Fruit fly (Drosophila melanogaster) ovary, adult (tissue): ENCODE data around the gene CG17568.

ENCODE experiments used
- CG17801 ChIP-seq: fragments of 200-800 bp; optimal IDR thresholded peaks from 2 replicates; lab custom pipeline; 2019; ENCODE audit warnings: missing biosample characterization, mild to moderate bottlenecking, missing genetic modification characterization, moderate library complexity; ENCODE audit not compliant: partially characterized antibody

Gene CG17568

dm6 chr2L:19181153-19181892 is at the start of gene CG17568:
Gene CG17568, minus strand, starts transcription at chr2L:19181702.
- TF ChIP-seq CG17801 (GFP tag; lab: Kevin White, UChicago), result no peak

DNA sequence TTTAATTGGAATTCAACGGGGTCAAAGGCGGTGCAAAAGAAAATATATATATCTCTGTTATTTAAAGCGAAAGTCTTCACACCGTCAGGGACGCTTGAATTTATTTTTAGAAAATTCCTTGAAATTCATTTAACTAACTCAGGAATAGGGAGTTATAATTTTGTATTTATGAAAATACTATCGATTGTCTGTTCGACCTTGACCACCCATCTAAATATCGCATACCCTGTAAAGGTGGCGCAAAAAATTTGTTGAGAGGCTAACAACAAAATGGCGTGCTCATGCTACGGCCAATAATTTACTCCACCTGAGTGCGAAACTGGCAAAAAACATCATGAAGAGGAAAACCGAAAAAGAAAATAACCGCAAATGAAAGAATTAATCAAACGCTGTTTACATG is 49.0 kb upstream of the CG17568 start:
- TF ChIP-seq CG17801 (GFP tag; lab: Kevin White, UChicago), result no peak

dm6 chr2L:19229059-19229458 is 47.6 kb upstream of the CG17568 start:
- TF ChIP-seq CG17801 (GFP tag; lab: Kevin White, UChicago), result no peak

DNA sequence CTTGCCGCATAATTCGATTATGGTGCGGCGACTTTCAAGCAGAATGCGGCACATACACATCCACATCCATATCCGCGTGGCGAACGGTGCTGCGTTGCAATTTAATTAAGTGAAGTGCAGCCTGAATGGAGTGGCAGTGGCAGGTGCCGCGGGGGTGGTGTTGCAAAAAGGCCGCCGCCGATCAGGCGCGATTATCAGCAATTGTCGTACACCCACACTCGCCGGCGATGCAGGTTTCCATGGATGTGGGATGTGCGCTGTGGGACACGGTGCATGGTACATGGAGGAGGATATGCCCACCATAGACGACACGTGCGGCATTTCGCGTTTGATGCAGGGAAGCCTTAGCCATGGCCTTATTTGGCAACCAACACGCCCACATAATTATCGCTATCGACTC is 46.2 kb upstream of the CG17568 start:
- no peak for TF ChIP-seq CG17801 (GFP tag; lab: Kevin White, UChicago)

dm6 chr2L:19225984-19226914 is 44.7 kb upstream of the CG17568 start:
- no peak for TF ChIP-seq CG17801 (GFP tag; lab: Kevin White, UChicago)

DNA sequence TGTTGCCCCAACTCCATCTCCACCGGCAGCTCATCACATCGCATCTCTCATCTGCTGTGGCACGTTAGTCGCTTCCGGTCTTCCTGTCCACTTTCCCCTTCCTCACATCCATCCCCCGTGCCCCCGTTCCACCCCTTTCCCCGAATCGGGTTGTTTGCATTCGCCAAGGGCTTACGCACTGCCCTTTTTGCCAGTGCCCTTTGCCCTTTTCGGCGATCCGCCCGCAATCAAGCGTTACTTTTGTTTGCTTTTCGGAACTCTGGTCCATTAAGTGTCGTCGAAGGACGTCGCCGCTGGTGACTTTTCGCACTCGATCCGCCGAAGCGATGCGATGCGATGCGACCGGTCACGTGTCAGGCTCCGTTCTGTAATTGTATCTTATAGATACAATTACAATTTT is 40.8 kb upstream of the CG17568 start:
- TF ChIP-seq CG17801 (GFP tag; lab: Kevin White, UChicago), result no peak

DNA sequence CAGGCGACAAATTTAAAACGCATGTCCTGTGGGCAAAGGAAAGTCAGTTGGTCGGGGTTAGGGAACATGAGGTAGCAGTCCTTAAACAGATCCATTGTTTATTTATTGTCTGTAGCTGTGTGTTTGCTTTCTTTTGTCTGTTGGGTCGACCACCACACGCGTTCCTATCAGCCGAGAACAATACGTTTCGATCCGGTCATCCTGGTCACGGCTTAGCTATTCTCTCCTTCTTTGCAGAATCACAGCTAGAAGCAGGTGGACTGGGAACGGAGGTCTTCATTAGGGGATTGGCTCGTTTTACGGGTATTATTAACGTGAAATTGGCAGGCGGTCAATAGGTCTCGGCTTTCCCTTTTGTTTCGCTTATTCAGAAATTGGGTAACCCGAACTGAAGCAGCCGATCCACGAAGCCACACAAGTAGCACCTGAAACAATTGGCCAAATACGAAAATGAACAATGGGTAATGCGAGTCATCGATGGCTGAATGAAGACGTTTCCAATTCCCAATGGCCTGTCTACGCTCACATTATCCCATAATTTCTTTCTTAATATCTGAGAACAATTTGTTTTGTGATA is 38.6 kb upstream of the CG17568 start:
- TF ChIP-seq CG17801 (GFP tag; lab: Kevin White, UChicago), result no peak

DNA sequence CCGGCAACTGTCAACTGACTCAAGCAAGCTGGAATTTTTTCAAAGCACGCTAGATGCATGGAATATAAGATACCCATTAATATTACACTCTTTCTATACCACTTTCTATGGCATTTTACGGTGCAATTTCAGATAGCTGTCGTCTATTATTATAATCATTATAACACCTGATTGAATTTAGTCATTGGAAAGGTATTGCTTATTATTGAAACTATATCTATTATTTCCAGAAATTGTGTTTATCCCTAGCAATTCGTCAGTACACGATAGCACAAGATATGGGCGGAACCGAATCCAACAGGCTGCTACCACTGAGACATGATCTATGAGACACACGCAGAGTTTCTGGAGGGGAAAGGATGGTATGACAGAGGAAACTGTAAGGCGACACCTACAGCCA is 38.0 kb upstream of the CG17568 start:
- no peak for TF ChIP-seq CG17801 (GFP tag; lab: Kevin White, UChicago)

dm6 chr2L:19217933-19218332 is 36.4 kb upstream of the CG17568 start:
- no peak for TF ChIP-seq CG17801 (GFP tag; lab: Kevin White, UChicago)

dm6 chr2L:19212401-19212800 is 30.9 kb upstream of the CG17568 start:
- no peak for TF ChIP-seq CG17801 (GFP tag; lab: Kevin White, UChicago)

DNA sequence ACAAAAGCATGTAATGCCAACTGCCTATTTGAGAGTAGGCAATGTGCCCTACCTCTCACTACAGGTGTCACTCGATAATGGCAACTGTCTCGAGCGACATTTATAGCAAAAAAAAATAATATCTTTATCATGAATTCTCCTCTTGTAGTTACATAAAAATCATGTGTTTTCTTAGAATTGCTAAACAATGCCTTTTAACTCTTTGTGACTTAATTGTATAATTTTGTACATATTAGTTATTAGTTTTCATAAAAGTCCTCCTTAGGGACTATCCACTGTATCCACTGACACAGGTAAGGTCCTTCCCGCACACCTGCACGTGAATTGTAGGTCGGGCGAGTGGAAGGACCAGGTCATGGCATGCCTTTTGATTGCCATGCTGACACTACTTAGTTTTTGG is 27.4 kb upstream of the CG17568 start:
- TF ChIP-seq CG17801 (GFP tag; lab: Kevin White, UChicago), result no peak

- TF ChIP-seq CG17801 (GFP tag; lab: Kevin White, UChicago), result no peak
These were observed 23.0 kb upstream of the CG17568 start for dm6 chr2L:19204546-19204945.

- no peak for TF ChIP-seq CG17801 (GFP tag; lab: Kevin White, UChicago)
These were observed 20.3 kb upstream of the CG17568 start for dm6 chr2L:19201841-19202240.

- no peak for TF ChIP-seq CG17801 (GFP tag; lab: Kevin White, UChicago)
These were observed 18.7 kb upstream of the CG17568 start for dm6 chr2L:19200211-19200610.

dm6 chr2L:19198402-19198801 is 16.9 kb upstream of the CG17568 start:
- TF ChIP-seq CG17801 (GFP tag; lab: Kevin White, UChicago), result no peak
